In genomic region chr3R:14626781-14627180, dm6 we compare ENCODE assay signal across 3 fruit fly cellular contexts.
TF ChIP-seq lines count a peak whose summit lies in the region.

No protein-coding gene starts in this region.

- TF ChIP-seq CTCF in whole organism, embryonic (GFP tag; optimal IDR thresholded peaks at IDR 0.05; lab: Kevin White, UChicago), result no peak

TF ChIP-seq in whole organism, embryonic, 481 proteins besides CTCF, POLR2A, EP300 and RAD21:
- TF ChIP-seq seq (GFP tag; IDR thresholded peaks at IDR 0.05; lab: Robert Waterston, UW) (no peak), CG4360 (GFP tag; IDR thresholded peaks at IDR 0.05; lab: Robert Waterston, UW) (peak; percentile 49), z (GFP tag; IDR thresholded peaks at IDR 0.05; lab: Robert Waterston, UW) (0 out of 3 replicates have a peak, but pooled peaks have one; percentile 21), tin (GFP tag; optimal IDR thresholded peaks at IDR 0.05; lab: Kevin White, UChicago) (no peak)

TF ChIP-seq in whole organism, prepupa, 60 proteins besides CTCF, POLR2A, EP300 and RAD21:
- TF ChIP-seq svp (GFP tag; lab: Kevin White, UChicago), result peak; percentile 51
- no peak for TF ChIP-seq Lpt (GFP tag; optimal IDR thresholded peaks at IDR 0.05; lab: Kevin White, UChicago)
- TF ChIP-seq OdsH (GFP tag; optimal IDR thresholded peaks at IDR 0.05; lab: Kevin White, UChicago), result no peak

TF ChIP-seq in whole organism, wandering third instar larva, 38 proteins besides CTCF, POLR2A, EP300 and RAD21:
- no peak for TF ChIP-seq Rel (GFP tag; optimal IDR thresholded peaks at IDR 0.05; lab: Kevin White, UChicago)
- TF ChIP-seq Rel (tag; optimal IDR thresholded peaks at IDR 0.05; lab: Kevin White, UChicago), result peak; percentile 56
- no peak for TF ChIP-seq CG9705 (GFP tag; optimal IDR thresholded peaks at IDR 0.05; lab: Kevin White, UChicago)
TF ChIP-seq in whole organism, wandering third instar larva: peak in this region for 1.
